Fruit fly (Drosophila melanogaster): ENCODE results near the gene Pmvk.

The Pmvk gene

DNA sequence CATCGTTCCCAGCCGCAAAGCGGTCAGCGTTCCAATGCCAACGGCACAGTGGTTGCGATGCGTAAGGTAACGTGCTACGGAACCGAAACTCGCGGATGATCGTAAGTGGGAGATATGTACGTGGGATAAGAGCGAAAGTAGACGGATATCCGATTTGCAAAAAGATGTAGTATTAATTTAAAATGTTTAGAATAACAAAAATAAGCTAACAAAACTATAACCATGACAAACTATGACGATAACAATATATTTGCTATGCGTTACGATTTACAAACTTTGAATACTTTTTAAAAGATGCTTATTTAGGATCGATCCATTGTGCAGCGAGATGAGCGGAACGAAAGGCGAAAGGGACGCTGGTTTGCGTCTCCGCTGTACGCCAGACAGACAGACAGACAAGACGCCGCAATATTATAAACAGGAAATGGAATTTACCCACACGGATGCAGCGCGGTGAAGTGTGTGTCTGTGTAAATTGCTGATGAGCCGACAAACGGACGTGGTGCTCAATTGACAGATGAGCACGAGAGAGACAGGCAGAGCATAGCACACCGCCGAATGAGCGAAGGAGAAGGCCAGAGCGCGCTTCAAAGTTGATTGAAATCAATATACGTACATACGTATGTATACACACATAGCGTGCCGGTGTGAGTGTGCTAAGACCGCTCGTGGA is 4.4 kb downstream of the Pmvk start:
- no peak for TF ChIP-seq sc (optimal IDR thresholded peaks at IDR 0.05)
- TF ChIP-seq sc (GFP tag; optimal IDR thresholded peaks at IDR 0.05), result peak; percentile 91
- TF ChIP-seq CG10654 (GFP tag; optimal IDR thresholded peaks at IDR 0.05), result peak; percentile 96
- TF ChIP-seq CG17328 (GFP tag; IDR thresholded peaks at IDR 0.05), result peak; percentile 85
- TF ChIP-seq nerfin-1 (tag; optimal IDR thresholded peaks at IDR 0.05), result peak; percentile 80
- TF ChIP-seq CG18011 (GFP tag; optimal IDR thresholded peaks at IDR 0.05), result peak; percentile 88
- peak; percentile 79 for TF ChIP-seq CG8281 (tag; optimal IDR thresholded peaks at IDR 0.05)
- TF ChIP-seq row (GFP tag; IDR thresholded peaks at IDR 0.05), result peak; percentile 95
- peak; percentile 94 for TF ChIP-seq btn (GFP tag; optimal IDR thresholded peaks at IDR 0.05)
- peak; percentile 97 for TF ChIP-seq az2 (GFP tag; optimal IDR thresholded peaks at IDR 0.05)
- peak; percentile 97 for TF ChIP-seq CG17829 (tag; optimal IDR thresholded peaks at IDR 0.05)
- TF ChIP-seq Myb (GFP tag; optimal IDR thresholded peaks at IDR 0.05), result peak; percentile 87
- TF ChIP-seq insv (GFP tag; optimal IDR thresholded peaks at IDR 0.05), result peak; percentile 67 to 85
- TF ChIP-seq sna (GFP tag; IDR thresholded peaks at IDR 0.05; ENCODE audit: partially characterized antibody), result no peak
- peak; percentile 96 for TF ChIP-seq Ptx1 (GFP tag; IDR thresholded peaks at IDR 0.05)
- peak; percentile 89 for TF ChIP-seq Bdp1 (GFP tag; optimal IDR thresholded peaks at IDR 0.05)
- TF ChIP-seq Gsc (GFP tag; IDR thresholded peaks at IDR 0.05), result no peak
- TF ChIP-seq Side (GFP tag; optimal IDR thresholded peaks at IDR 0.05), result peak; percentile 95
- TF ChIP-seq CG1233 (GFP tag; optimal IDR thresholded peaks at IDR 0.05), result peak; percentile 96
- TF ChIP-seq br (optimal IDR thresholded peaks at IDR 0.05), result no peak
- peak; percentile 84 to 89 for TF ChIP-seq Trl (optimal IDR thresholded peaks at IDR 0.05)
- peak; percentile 92 for TF ChIP-seq Trl (GFP tag; optimal IDR thresholded peaks at IDR 0.05)
- peak; percentile 95 for TF ChIP-seq seq (GFP tag; IDR thresholded peaks at IDR 0.05)
- TF ChIP-seq CG4360 (GFP tag; IDR thresholded peaks at IDR 0.05), result no peak; the same call in 1 of the 2 replicates
- TF ChIP-seq nerfin-2 (GFP tag; IDR thresholded peaks at IDR 0.05; ENCODE audit: partially characterized antibody), result no peak
- TF ChIP-seq caup (GFP tag; optimal IDR thresholded peaks at IDR 0.05; ENCODE audit: severe bottlenecking), result peak; percentile 94
- TF ChIP-seq CG17568 (GFP tag; optimal IDR thresholded peaks at IDR 0.05), result peak; percentile 94
- no peak for TF ChIP-seq fru (optimal IDR thresholded peaks at IDR 0.05)
- peak; percentile 47; the same call in 1 of the 2 replicates for TF ChIP-seq bowl (GFP tag; IDR thresholded peaks at IDR 0.05)
- peak; percentile 92 for TF ChIP-seq CG9817 (tag; optimal IDR thresholded peaks at IDR 0.05)
- peak; percentile 99 for TF ChIP-seq CG17361 (GFP tag; IDR thresholded peaks at IDR 0.05)
- peak; percentile 93 for TF ChIP-seq CG11723 (GFP tag; optimal IDR thresholded peaks at IDR 0.05)
- peak; percentile 92 for TF ChIP-seq CG32772 (GFP tag; IDR thresholded peaks at IDR 0.05)
- TF ChIP-seq CG34422 (GFP tag; IDR thresholded peaks at IDR 0.05), result peak; percentile 91
- peak; percentile 92 for TF ChIP-seq luna (GFP tag; optimal IDR thresholded peaks at IDR 0.05)
- TF ChIP-seq tin (GFP tag; optimal IDR thresholded peaks at IDR 0.05), result peak; percentile 96
- TF ChIP-seq maf-S (GFP tag; optimal IDR thresholded peaks at IDR 0.05), result peak; percentile 97
- peak; percentile 79 for TF ChIP-seq salm (tag; optimal IDR thresholded peaks at IDR 0.05)
- TF ChIP-seq fu2 (GFP tag; optimal IDR thresholded peaks at IDR 0.05), result peak; percentile 96
- no peak for TF ChIP-seq CG7745 (tag; optimal IDR thresholded peaks at IDR 0.05)
- peak; percentile 86 for TF ChIP-seq Oaz (GFP tag; IDR thresholded peaks at IDR 0.05)
- TF ChIP-seq nom (GFP tag; optimal IDR thresholded peaks at IDR 0.05), result peak; percentile 74
- peak; percentile 88 for TF ChIP-seq twi (tag; optimal IDR thresholded peaks at IDR 0.05)
- TF ChIP-seq YL-1 (GFP tag; optimal IDR thresholded peaks at IDR 0.05), result peak; percentile 24
- peak; percentile 94 for TF ChIP-seq CG1603 (tag; optimal IDR thresholded peaks at IDR 0.05)
- TF ChIP-seq CG1024 (GFP tag; IDR thresholded peaks at IDR 0.05), result peak; percentile 68
- peak; percentile 17 for TF ChIP-seq pzg (GFP tag; optimal IDR thresholded peaks at IDR 0.05)
- no peak for TF ChIP-seq eve (GFP tag; optimal IDR thresholded peaks at IDR 0.05)
- TF ChIP-seq Eip74EF (GFP tag; optimal IDR thresholded peaks at IDR 0.05), result peak in 1 of 2 experiments; percentile 97
- TF ChIP-seq Lim3 (GFP tag; IDR thresholded peaks at IDR 0.05), result peak; percentile 74; the same call in 1 of the 2 replicates
- TF ChIP-seq CG12769 (tag; optimal IDR thresholded peaks at IDR 0.05), result peak; percentile 97

All from whole organism, embryonic.